Worm (Caenorhabditis elegans) whole organism, young adult: ENCODE results near the gene F53C11.9.

ENCODE experiments used
- B0019.2 ChIP-seq: fragments of 200-800 bp; sonication (Bioruptor generic); conservative IDR thresholded peaks from 2 replicates; pipeline ENCODE4 v1.3.6; 2022; ENCODE audit warnings: missing genetic modification reagents, missing genetic modification characterization, missing compliant biosample characterization
- B0261.1 ChIP-seq: sonication (generic microtip); optimal IDR thresholded peaks from 2 replicates; lab custom pipeline; 2016; ENCODE audit warnings: mild to moderate bottlenecking, missing genetic modification characterization, moderate library complexity, missing compliant biosample characterization
- C06A6.2 ChIP-seq: fragments of 200-800 bp; sonication (Bioruptor generic); conservative IDR thresholded peaks from 2 replicates; pipeline ENCODE4 v1.3.6; 2022; ENCODE audit warnings: missing genetic modification characterization, missing compliant biosample characterization
- F39B2.1 ChIP-seq: fragments of 200-800 bp; sonication (Bioruptor generic); IDR thresholded peaks from 2 replicates; pipeline ENCODE4 v1.3.6; 2022; ENCODE audit warnings: missing genetic modification reagents, missing genetic modification characterization, missing compliant biosample characterization
- F57A8.1 ChIP-seq: fragments of 200-800 bp; sonication (Bioruptor generic); optimal IDR thresholded peaks from 2 replicates; lab custom pipeline; 2018; ENCODE audit warnings: mild to moderate bottlenecking, missing genetic modification characterization, moderate library complexity, missing compliant biosample characterization
- F57C9.4 ChIP-seq: sonication (generic microtip); optimal IDR thresholded peaks from 2 replicates; lab custom pipeline; 2017; ENCODE audit warnings: mild to moderate bottlenecking, missing genetic modification characterization, missing compliant biosample characterization
- Y53F4B.3 ChIP-seq: fragments of 200-800 bp; sonication (Bioruptor generic); IDR thresholded peaks from 2 replicates; pipeline ENCODE4 v1.3.6; 2022; ENCODE audit warnings: missing genetic modification reagents, missing genetic modification characterization, missing compliant biosample characterization
- ama-1 ChIP-seq, 3 experiments: fragments of 150-350 bp in 1 of 3; sonication (generic microtip) in 2 of 3; optimal IDR thresholded peaks; 2 replicates each; lab custom pipeline; 2014 to 2018; ENCODE audit warnings: missing biosample characterization in 2 of 3, missing genetic modification characterization in 2 of 3, missing genetic modification reagents in 2 of 3
- atf-7 ChIP-seq: sonication (generic microtip); optimal IDR thresholded peaks from 2 replicates; lab custom pipeline; 2017; ENCODE audit warnings: mild to moderate bottlenecking, missing genetic modification characterization, missing compliant biosample characterization
- bed-1 ChIP-seq: fragments of 200-800 bp; sonication (Bioruptor generic); IDR thresholded peaks from 2 replicates; pipeline ENCODE4 v1.3.6; 2022; ENCODE audit warnings: missing genetic modification reagents, missing genetic modification characterization, missing compliant biosample characterization
- ceh-40 ChIP-seq: fragments of 200-800 bp; sonication (Bioruptor generic); IDR thresholded peaks from 2 replicates; pipeline ENCODE4 v1.3.6; 2022; ENCODE audit warnings: missing genetic modification characterization, missing compliant biosample characterization
- ceh-79 ChIP-seq: sonication (generic microtip); optimal IDR thresholded peaks from 2 replicates; lab custom pipeline; 2017; ENCODE audit warnings: mild to moderate bottlenecking, missing genetic modification characterization, missing compliant biosample characterization
- ceh-91 ChIP-seq: fragments of 200-800 bp; sonication (Bioruptor generic); IDR thresholded peaks from 2 replicates; pipeline ENCODE4 v1.3.6; 2022; ENCODE audit warnings: missing genetic modification reagents, missing genetic modification characterization, missing compliant biosample characterization
- die-1 ChIP-seq: sonication (generic microtip); optimal IDR thresholded peaks from 2 replicates; lab custom pipeline; 2016; ENCODE audit warnings: missing genotype, mild to moderate bottlenecking, missing genetic modification characterization, missing compliant biosample characterization
- dpff-1 ChIP-seq: sonication (generic microtip); optimal IDR thresholded peaks from 2 replicates; lab custom pipeline; 2017; ENCODE audit warnings: mild to moderate bottlenecking, missing genetic modification characterization, missing compliant biosample characterization
- ets-4 ChIP-seq: fragments of 200-800 bp; sonication (Bioruptor generic); optimal IDR thresholded peaks from 2 replicates; lab custom pipeline; 2018; ENCODE audit warnings: mild to moderate bottlenecking, missing genetic modification characterization, missing compliant biosample characterization
- hlh-12 ChIP-seq: sonication (generic microtip); optimal IDR thresholded peaks from 2 replicates; lab custom pipeline; 2016; ENCODE audit warnings: missing genetic modification characterization, missing compliant biosample characterization
- hmg-20 ChIP-seq: fragments of 200-800 bp; sonication (Bioruptor generic); IDR thresholded peaks from 2 replicates; pipeline ENCODE4 v1.3.6; 2022; ENCODE audit warnings: missing genetic modification reagents, missing genetic modification characterization, missing compliant biosample characterization
- lin-35 ChIP-seq, 3 experiments: fragments of 150-350 bp in 2 of 3; sonication (generic microtip) in 1 of 3; optimal IDR thresholded peaks; 2 replicates each; lab custom pipeline; 2014 to 2018; ENCODE audit warnings: missing biosample characterization in 3 of 3, missing genetic modification characterization in 3 of 3, missing genetic modification reagents in 3 of 3
- lsl-1 ChIP-seq: fragments of 200-800 bp; sonication (Bioruptor generic); optimal IDR thresholded peaks from 2 replicates; lab custom pipeline; 2018; ENCODE audit warnings: mild to moderate bottlenecking, missing genetic modification characterization, moderate library complexity, missing compliant biosample characterization
- madf-3 ChIP-seq: fragments of 200-800 bp; sonication (Bioruptor generic); IDR thresholded peaks from 2 replicates; pipeline ENCODE4 v1.3.6; 2022; ENCODE audit warnings: missing genetic modification reagents, missing genetic modification characterization, missing compliant biosample characterization
- madf-6 ChIP-seq: fragments of 200-800 bp; sonication (Bioruptor generic); IDR thresholded peaks from 2 replicates; pipeline ENCODE4 v1.3.6; 2022; ENCODE audit warnings: missing genetic modification reagents, missing genetic modification characterization, missing compliant biosample characterization
- nfyb-1 ChIP-seq: fragments of 200-800 bp; sonication (Bioruptor generic); IDR thresholded peaks from 2 replicates; pipeline ENCODE4 v1.3.6; 2022; ENCODE audit warnings: missing genetic modification reagents, missing genetic modification characterization, missing compliant biosample characterization
- nhr-120 ChIP-seq: fragments of 200-800 bp; sonication (Bioruptor generic); IDR thresholded peaks from 2 replicates; pipeline ENCODE4 v1.3.6; 2022; ENCODE audit warnings: missing genetic modification characterization, missing compliant biosample characterization
- nhr-80 ChIP-seq: sonication (generic microtip); optimal IDR thresholded peaks from 2 replicates; lab custom pipeline; 2016; ENCODE audit warnings: missing genetic modification characterization, missing compliant biosample characterization
- nhr-90 ChIP-seq: sonication (generic microtip); optimal IDR thresholded peaks from 2 replicates; lab custom pipeline; 2016; ENCODE audit warnings: missing genotype, mild to moderate bottlenecking, missing genetic modification characterization, missing compliant biosample characterization
- pha-4 ChIP-seq: fragments of 150-350 bp; sonication (generic microtip); optimal IDR thresholded peaks from 2 replicates; lab custom pipeline; 2014; ENCODE audit warnings: missing biosample characterization, missing genetic modification reagents, missing genetic modification characterization
- rpc-1 ChIP-seq, 2 experiments: fragments of 150-350 bp in 1 of 2; sonication (generic microtip) in 1 of 2; optimal IDR thresholded peaks; 2 replicates each; lab custom pipeline; 2014 to 2018; ENCODE audit warnings: missing biosample characterization in 1 of 2, missing genetic modification characterization in 1 of 2, missing genetic modification reagents in 1 of 2, missing genotype in 1 of 2
- sdz-38 ChIP-seq: sonication (generic microtip); optimal IDR thresholded peaks from 2 replicates; lab custom pipeline; 2016; ENCODE audit warnings: missing genotype, missing genetic modification characterization, missing compliant biosample characterization
- snpc-1.3 ChIP-seq: sonication (generic microtip); optimal IDR thresholded peaks from 2 replicates; lab custom pipeline; 2017; ENCODE audit warnings: missing genetic modification characterization, mild to moderate bottlenecking, missing compliant biosample characterization, antibody characterized with exemption, moderate library complexity, missing genotype, missing genetic modification reagents; ENCODE audit not compliant: insufficient read depth
- snpc-3.4 ChIP-seq: sonication (generic microtip); optimal IDR thresholded peaks from 2 replicates; lab custom pipeline; 2017; ENCODE audit warnings: missing genetic modification characterization, mild to moderate bottlenecking, missing compliant biosample characterization, antibody characterized with exemption, moderate library complexity, missing genotype, missing genetic modification reagents
- sptf-2 ChIP-seq: fragments of 200-800 bp; sonication (Bioruptor generic); optimal IDR thresholded peaks from 2 replicates; lab custom pipeline; 2018; ENCODE audit warnings: mild to moderate bottlenecking, missing genetic modification characterization, missing compliant biosample characterization
- tbx-9 ChIP-seq: sonication (generic microtip); optimal IDR thresholded peaks from 2 replicates; lab custom pipeline; 2016; ENCODE audit warnings: borderline replicate concordance, missing genetic modification characterization, inconsistent platforms, missing compliant biosample characterization
- unc-62 ChIP-seq: fragments of 150-350 bp; optimal IDR thresholded peaks from 2 replicates; lab custom pipeline; 2014; ENCODE audit warnings: missing biosample characterization, missing genetic modification reagents, missing genetic modification characterization
- xnd-1 ChIP-seq: sonication (generic microtip); optimal IDR thresholded peaks from 2 replicates; lab custom pipeline; 2016; ENCODE audit warnings: missing genotype, missing genetic modification reagents, missing genetic modification characterization, missing compliant biosample characterization
- zim-3 ChIP-seq: sonication (generic microtip); optimal IDR thresholded peaks from 2 replicates; lab custom pipeline; 2017; ENCODE audit warnings: mild to moderate bottlenecking, missing genetic modification characterization, moderate library complexity, missing compliant biosample characterization

F53C11.9 gene

ce11 chrV:13768388-13768787 lies 9.4 kb upstream of the F53C11.9 start, which contains the start of gene F20G2.3 (continued):
- TF ChIP-seq tbx-9 (tag; lab: Kevin White, UChicago), result no peak
- no peak for TF ChIP-seq unc-62 (GFP tag; lab: Kevin White, UChicago)

ce11 chrV:13768941-13769436 lies 8.8 kb upstream of the F53C11.9 start, which contains the start of gene nas-24:
TSS of gene nas-24 (plus strand) at chrV:13769386.
- TF ChIP-seq F57C9.4 (tag; lab: Kevin White, UChicago), result no peak
- TF ChIP-seq rpc-1 (optimal IDR thresholded peaks at IDR 0.05; lab: Kevin White, UChicago), result no peak
- no peak for TF ChIP-seq rpc-1 (tag; optimal IDR thresholded peaks at IDR 0.05; lab: Kevin White, UChicago)
- no peak for TF ChIP-seq lsl-1 (GFP tag; lab: Kevin White, UChicago)
- no peak for TF ChIP-seq zim-3 (tag; lab: Kevin White, UChicago)
- no peak for TF ChIP-seq ceh-79 (tag; lab: Kevin White, UChicago)
- TF ChIP-seq madf-6, result no peak
- no peak for TF ChIP-seq dpff-1 (tag; lab: Kevin White, UChicago)
- no peak for TF ChIP-seq snpc-3.4 (tag; lab: Kevin White, UChicago)
- TF ChIP-seq nhr-90 (tag; lab: Kevin White, UChicago), result no peak
- TF ChIP-seq F57A8.1 (GFP tag; lab: Kevin White, UChicago), result no peak
- no peak for TF ChIP-seq C06A6.2
- no peak for TF ChIP-seq ets-4 (GFP tag; lab: Kevin White, UChicago)
- no peak for TF ChIP-seq B0019.2
- TF ChIP-seq nfyb-1 (GFP tag; lab: Robert Waterston, UW), result no peak
- no peak for TF ChIP-seq die-1
- no peak for TF ChIP-seq sptf-2 (GFP tag; lab: Kevin White, UChicago)
- no peak for TF ChIP-seq atf-7
- TF ChIP-seq bed-1 (GFP tag; lab: Robert Waterston, UW), result no peak
- TF ChIP-seq Y53F4B.3 (GFP tag; lab: Robert Waterston, UW), result no peak
- no peak for TF ChIP-seq nhr-80 (tag; lab: Kevin White, UChicago)

ce11 chrV:13771209-13771608 lies 6.6 kb upstream of the F53C11.9 start, which contains the start of gene F20G2.5:
TSS of gene F20G2.5 (plus strand) at chrV:13771509.
- TF ChIP-seq hlh-12 (no peak), nfyb-1 (GFP tag; lab: Robert Waterston, UW) (no peak), nhr-120 (no peak), lin-35 (GFP tag; optimal IDR thresholded peaks at IDR 0.05; lab: Kevin White, UChicago) (no peak), tbx-9 (tag; lab: Kevin White, UChicago) (no peak), B0261.1 (no peak), madf-3 (GFP tag; lab: Robert Waterston, UW) (no peak), dpff-1 (tag; lab: Kevin White, UChicago) (no peak), xnd-1 (tag; lab: Kevin White, UChicago) (no peak), snpc-1.3 (no peak), ama-1 (optimal IDR thresholded peaks at IDR 0.05; lab: Kevin White, UChicago) (no peak), ama-1 (GFP tag; optimal IDR thresholded peaks at IDR 0.05; lab: Kevin White, UChicago) (no peak), ceh-40 (no peak), madf-6 (no peak), ceh-91 (GFP tag; lab: Robert Waterston, UW) (no peak), sdz-38 (tag; lab: Kevin White, UChicago) (no peak), F39B2.1 (GFP tag; lab: Robert Waterston, UW) (no peak)

- TF ChIP-seq hmg-20 (GFP tag; lab: Robert Waterston, UW), result no peak
- peak; percentile 46 for TF ChIP-seq nhr-80 (tag; lab: Kevin White, UChicago)
- no peak for TF ChIP-seq unc-62 (GFP tag; lab: Kevin White, UChicago)
- TF ChIP-seq pha-4 (tag; lab: Kevin White, UChicago), result no peak
Measured at ce11 chrV:13775529-13775928, 2.3 kb upstream of the F53C11.9 start, which contains the start of gene F53C11.1. TSS of gene F53C11.1 (plus strand) at chrV:13775796.
